Worm (Caenorhabditis elegans) whole organism, mixed stage, embryonic: ENCODE results near the gene R13A5.7.

ENCODE experiments used
- M03D4.4 ChIP-seq: sonication (generic microtip); optimal IDR thresholded peaks from 2 replicates; lab custom pipeline; 2017; ENCODE audit warnings: mild to moderate bottlenecking, missing genetic modification characterization, missing compliant biosample characterization
- ceh-39 ChIP-seq: fragments of 150-350 bp; optimal IDR thresholded peaks from 2 replicates; lab custom pipeline; 2014; ENCODE audit warnings: missing biosample characterization, missing genetic modification characterization
- ceh-43 ChIP-seq: fragments of 200-800 bp; sonication (Bioruptor generic); optimal IDR thresholded peaks from 2 replicates; lab custom pipeline; 2018; ENCODE audit warnings: mild to moderate bottlenecking, missing genetic modification characterization, moderate library complexity, missing compliant biosample characterization
- ces-1 ChIP-seq: fragments of 150-350 bp; optimal IDR thresholded peaks from 2 replicates; lab custom pipeline; 2014; ENCODE audit warnings: missing biosample characterization, missing genetic modification reagents, missing genetic modification characterization
- elt-1 ChIP-seq: sonication (generic microtip); optimal IDR thresholded peaks from 2 replicates; lab custom pipeline; 2017; ENCODE audit warnings: missing genetic modification characterization, mild to moderate bottlenecking, missing compliant biosample characterization, antibody characterized with exemption, moderate library complexity, borderline replicate concordance; ENCODE audit not compliant: insufficient read depth
- lin-13 ChIP-seq: fragments of 150-350 bp; optimal IDR thresholded peaks from 2 replicates; lab custom pipeline; 2014; ENCODE audit warnings: missing biosample characterization, missing genetic modification characterization
- nhr-28 ChIP-seq: fragments of 150-350 bp; optimal IDR thresholded peaks from 2 replicates; lab custom pipeline; 2014; ENCODE audit warnings: missing biosample characterization, missing genetic modification characterization
- nhr-76 ChIP-seq: sonication (generic microtip); optimal IDR thresholded peaks from 2 replicates; lab custom pipeline; 2017; ENCODE audit warnings: missing biosample characterization, missing genetic modification characterization
- pha-4 ChIP-seq: fragments of 150-350 bp; optimal IDR thresholded peaks from 2 replicates; lab custom pipeline; 2018; ENCODE audit warnings: missing biosample characterization, missing genetic modification reagents, missing genetic modification characterization
- sem-2 ChIP-seq: fragments of 200-800 bp; sonication (Bioruptor generic); optimal IDR thresholded peaks from 2 replicates; lab custom pipeline; 2018; ENCODE audit warnings: mild to moderate bottlenecking, missing genetic modification characterization, missing compliant biosample characterization
- snpc-4 ChIP-seq: fragments of 150-350 bp; optimal IDR thresholded peaks from 2 replicates; lab custom pipeline; 2014; ENCODE audit warnings: missing biosample characterization, missing genetic modification characterization
- unc-39 ChIP-seq: fragments of 150-350 bp; optimal IDR thresholded peaks from 2 replicates; lab custom pipeline; 2014; ENCODE audit warnings: missing biosample characterization, missing genetic modification characterization
- unc-62 ChIP-seq: fragments of 150-350 bp; optimal IDR thresholded peaks from 2 replicates; lab custom pipeline; 2014; ENCODE audit warnings: missing biosample characterization, missing genetic modification reagents, missing genetic modification characterization
- ztf-11 ChIP-seq: fragments of 150-350 bp; optimal IDR thresholded peaks from 2 replicates; lab custom pipeline; 2014; ENCODE audit warnings: missing biosample characterization, missing genetic modification characterization

- no peak for TF ChIP-seq sem-2 (GFP tag; lab: Kevin White, UChicago)
- no peak for TF ChIP-seq lin-13 (tag; lab: Kevin White, UChicago)
- TF ChIP-seq pha-4 (tag; lab: Kevin White, UChicago) = no peak
- no peak for TF ChIP-seq elt-1
- TF ChIP-seq unc-39 (tag; lab: Kevin White, UChicago) = no peak
- TF ChIP-seq ces-1 = no peak
- TF ChIP-seq M03D4.4 (tag; lab: Kevin White, UChicago) = no peak
- TF ChIP-seq nhr-28 (tag; lab: Kevin White, UChicago) = no peak
- no peak for TF ChIP-seq nhr-76 (tag; lab: Kevin White, UChicago)
- TF ChIP-seq ztf-11 (tag; lab: Kevin White, UChicago) = no peak
- TF ChIP-seq ceh-39 (tag; lab: Kevin White, UChicago) = no peak
- TF ChIP-seq snpc-4 = no peak
- TF ChIP-seq ceh-43 (GFP tag; lab: Kevin White, UChicago) = no peak
- no peak for TF ChIP-seq unc-62
Measured at ce11 chrIII:7616228-7616627, 46.3 kb upstream of the R13A5.7 start, which contains the start of gene T04A6.1.
